Fruit fly (Drosophila melanogaster) whole organism, adult: ENCODE data around the gene AGO2.

Source experiments
- CG11617 ChIP-seq: fragments of 200-800 bp; sonication (Bioruptor generic); optimal IDR thresholded peaks from 2 replicates; lab custom pipeline; 2017; ENCODE audit warnings: mild to moderate bottlenecking, missing biosample characterization, missing genetic modification reagents, missing genetic modification characterization
- CG12768 ChIP-seq: fragments of 200-800 bp; sonication (Bioruptor generic); optimal IDR thresholded peaks from 2 replicates; lab custom pipeline; 2017; ENCODE audit warnings: missing biosample characterization, missing genetic modification characterization, mild to moderate bottlenecking, moderate library complexity, missing genetic modification reagents
- CG5204 ChIP-seq: fragments of 200-800 bp; sonication (Bioruptor generic); optimal IDR thresholded peaks from 2 replicates; lab custom pipeline; 2016; ENCODE audit warnings: missing biosample characterization, missing genetic modification characterization
- CG7045 ChIP-seq: fragments of 200-800 bp; sonication (Bioruptor generic); optimal IDR thresholded peaks from 2 replicates; lab custom pipeline; 2017; ENCODE audit warnings: missing biosample characterization, mild to moderate bottlenecking, missing genetic modification characterization
- Clk ChIP-seq: fragments of 200-800 bp; sonication (Bioruptor generic); optimal IDR thresholded peaks from 2 replicates; lab custom pipeline; 2017; ENCODE audit warnings: missing biosample characterization, missing genetic modification characterization
- Crg-1 ChIP-seq: fragments of 200-800 bp; sonication (Bioruptor generic); optimal IDR thresholded peaks from 2 replicates; lab custom pipeline; 2016; ENCODE audit warnings: missing biosample characterization, missing genetic modification characterization
- Hr96 ChIP-seq: fragments of 200-800 bp; sonication (Bioruptor generic); optimal IDR thresholded peaks from 2 replicates; lab custom pipeline; 2016; ENCODE audit warnings: missing biosample characterization, missing genetic modification characterization
- bab1 ChIP-seq: fragments of 200-800 bp; sonication (Bioruptor generic); optimal IDR thresholded peaks from 3 replicates; lab custom pipeline; 2019; ENCODE audit warnings: missing biosample characterization, mild to moderate bottlenecking, missing genetic modification characterization, moderate library complexity
- cic ChIP-seq: fragments of 200-800 bp; sonication (Bioruptor generic); optimal IDR thresholded peaks from 2 replicates; lab custom pipeline; 2017; ENCODE audit warnings: missing biosample characterization, mild to moderate bottlenecking, missing genetic modification characterization, moderate library complexity
- cnc ChIP-seq, 2 experiments: fragments of >200 bp; optimal IDR thresholded peaks; 2 replicates each; lab custom pipeline; 2017
- kay ChIP-seq: fragments of 200-800 bp; sonication (Bioruptor generic); peaks from one replicate; lab custom pipeline; 2016; ENCODE audit warnings: missing biosample characterization, missing genetic modification characterization, borderline replicate concordance

Gene AGO2

DNA sequence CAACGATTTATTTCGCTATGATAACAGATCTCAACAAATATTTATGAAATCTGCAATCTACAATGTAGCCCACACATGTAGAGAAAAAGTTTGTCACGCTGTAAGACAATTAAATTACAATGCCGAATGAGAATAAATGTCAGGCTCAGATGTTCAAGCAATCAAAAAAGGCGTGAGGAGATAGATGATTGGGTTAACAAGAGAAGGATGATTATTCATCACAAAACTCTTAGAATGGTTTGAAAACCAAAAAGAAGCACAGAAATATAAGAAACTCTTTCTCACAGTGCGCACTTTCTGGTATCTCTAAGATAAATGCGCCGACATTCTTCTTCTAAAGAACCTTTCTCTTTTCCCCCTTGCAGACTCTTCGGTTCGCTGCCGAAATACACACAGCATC lies 46.1 kb downstream of the AGO2 start:
- TF ChIP-seq kay (peak; percentile 31), CG5204 (GFP tag; lab: Kevin White, UChicago) (no peak), CG12768 (no peak), cic (GFP tag; lab: Kevin White, UChicago) (no peak), cnc (optimal IDR thresholded peaks at IDR 0.05; lab: Kevin White, UChicago) (no peak), CG11617 (GFP tag; lab: Kevin White, UChicago) (no peak), CG7045 (no peak), Crg-1 (GFP tag; lab: Kevin White, UChicago) (no peak)

DNA sequence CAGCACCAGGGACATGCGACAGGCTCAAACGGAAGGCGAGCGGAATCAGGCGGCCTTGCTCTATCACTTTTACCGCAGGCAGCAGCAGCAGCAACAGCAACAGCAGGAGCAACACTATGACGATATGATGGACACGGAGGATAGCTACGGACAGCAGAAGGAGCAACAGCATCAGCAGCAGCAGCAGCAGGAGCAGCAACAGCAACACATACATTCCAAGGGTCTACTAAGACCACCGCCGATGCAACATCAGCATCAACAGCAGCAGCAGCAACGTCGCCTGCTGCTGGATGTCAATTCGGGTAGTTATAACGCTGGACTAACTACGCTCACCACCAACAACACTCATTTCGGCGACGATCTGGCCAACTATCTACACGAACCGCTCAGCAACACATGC lies 51.1 kb downstream of the AGO2 start:
- TF ChIP-seq Hr96 (GFP tag; lab: Kevin White, UChicago) (no peak), CG7045 (no peak), Crg-1 (GFP tag; lab: Kevin White, UChicago) (no peak), Clk (GFP tag; lab: Kevin White, UChicago) (no peak)

DNA sequence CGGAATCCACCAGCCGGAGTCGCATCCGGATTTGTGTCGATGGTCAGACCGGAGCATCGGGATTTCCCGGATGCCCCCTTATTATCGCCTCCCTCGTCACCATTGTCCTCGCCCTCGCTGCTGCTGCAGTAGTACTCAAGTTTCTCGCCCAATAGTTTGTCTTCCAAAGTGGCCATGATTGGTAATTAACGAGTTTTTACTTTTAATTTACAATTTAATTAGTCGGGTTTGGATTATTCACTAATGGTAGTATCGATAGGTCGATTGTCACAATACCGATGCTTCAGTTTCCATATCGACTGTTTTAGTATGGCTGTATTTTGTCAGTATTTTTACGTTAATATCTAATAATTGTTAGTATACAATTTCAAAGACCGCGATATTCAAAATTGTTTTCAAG lies 56.2 kb downstream of the AGO2 start, which contains the start of gene CG7650:
Gene CG7650, minus strand, starts transcription at position 278 of the 400 bp plus-strand sequence.
- TF ChIP-seq CG11617 (GFP tag; lab: Kevin White, UChicago) (no peak), bab1 (GFP tag; lab: Kevin White, UChicago) (peak; percentile 59)
